Worm (Caenorhabditis elegans): ENCODE data around the gene kvs-2.

DNA sequence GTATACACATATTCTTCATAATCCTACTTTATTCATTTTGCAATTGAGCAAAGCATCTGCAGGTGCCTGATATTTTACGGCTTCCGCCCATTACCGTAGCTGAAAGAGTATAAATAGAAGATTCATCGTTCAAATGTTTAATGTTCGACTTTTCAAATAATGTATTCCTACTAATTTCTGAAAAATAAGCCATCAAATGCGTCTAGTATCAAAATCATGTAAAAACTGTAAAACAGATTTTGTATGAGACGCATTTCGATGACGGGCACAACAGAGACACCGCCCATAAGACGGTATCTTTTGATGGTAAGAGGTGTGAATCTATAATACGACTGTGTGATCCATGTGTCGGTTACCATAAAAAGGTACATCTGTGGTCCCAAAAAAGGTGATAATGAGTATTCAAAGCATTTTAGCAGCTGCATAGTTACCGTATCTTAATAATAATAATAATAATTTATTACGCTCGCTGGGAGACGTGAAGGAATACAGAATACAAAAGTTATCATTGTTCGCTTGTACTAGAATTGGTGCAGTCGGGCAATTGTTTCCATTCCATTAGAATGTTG lies 11.3 kb downstream of the kvs-2 start, which contains the start of the genes C32C4.3 and C32C4.16:
- TF ChIP-seq ceh-9 (tag; optimal IDR thresholded peaks at IDR 0.05) (no peak), unc-3 (GFP tag; conservative IDR thresholded peaks at IDR 0.05) (no peak), unc-3 (tag; optimal IDR thresholded peaks at IDR 0.05) (no peak), ttx-3 (tag; optimal IDR thresholded peaks at IDR 0.05) (no peak), lim-6 (tag; optimal IDR thresholded peaks at IDR 0.05) (no peak), hlh-30 (tag; optimal IDR thresholded peaks at IDR 0.05; ENCODE audit: insufficient read depth) (no peak)
